Fruit fly (Drosophila melanogaster) whole organism, pupa: Measurements from ENCODE around the gene CG31787.

Experiments
- CG10348 ChIP-seq: fragments of 200-800 bp; sonication (Bioruptor generic); IDR thresholded peaks from 2 replicates; pipeline ENCODE4 v1.3.6; 2022; ENCODE audit warnings: missing biosample characterization, missing genetic modification characterization
- CG12605 ChIP-seq: fragments of 200-800 bp; sonication (Bioruptor generic); IDR thresholded peaks from 2 replicates; pipeline ENCODE4 v1.3.6; 2022; ENCODE audit warnings: missing biosample characterization, missing genetic modification characterization
- CG13204 ChIP-seq: fragments of 200-800 bp; sonication (Bioruptor generic); optimal IDR thresholded peaks from 2 replicates; lab custom pipeline; 2018; ENCODE audit warnings: missing biosample characterization, mild to moderate bottlenecking, missing genetic modification characterization, moderate library complexity
- CG14655 ChIP-seq: fragments of 200-800 bp; sonication (Bioruptor generic); optimal IDR thresholded peaks from 3 replicates; lab custom pipeline; 2017; ENCODE audit warnings: mild to moderate bottlenecking, missing biosample characterization, missing genetic modification reagents, missing genetic modification characterization
- CG15710 ChIP-seq: fragments of 200-800 bp; sonication (Bioruptor generic); optimal IDR thresholded peaks from 2 replicates; lab custom pipeline; 2018; ENCODE audit warnings: missing biosample characterization, mild to moderate bottlenecking, missing genetic modification characterization, moderate library complexity
- CG17806 ChIP-seq: fragments of 200-800 bp; sonication (Bioruptor generic); optimal IDR thresholded peaks from 2 replicates; lab custom pipeline; 2018; ENCODE audit warnings: missing biosample characterization, mild to moderate bottlenecking, missing genetic modification characterization, moderate library complexity
- CG32121 ChIP-seq: fragments of 200-800 bp; sonication (Bioruptor generic); IDR thresholded peaks from 2 replicates; pipeline ENCODE4 v1.3.6; 2022; ENCODE audit warnings: missing biosample characterization, missing genetic modification characterization
- CG34367 ChIP-seq: fragments of 200-800 bp; sonication (Bioruptor generic); optimal IDR thresholded peaks from 2 replicates; lab custom pipeline; 2018; ENCODE audit warnings: missing biosample characterization, mild to moderate bottlenecking, missing genetic modification characterization
- CG4496 ChIP-seq: fragments of 200-800 bp; sonication (Bioruptor generic); IDR thresholded peaks from 3 replicates; pipeline ENCODE4 v1.3.6; 2022; ENCODE audit warnings: missing biosample characterization, missing genetic modification characterization
- CG8159 ChIP-seq: fragments of 200-800 bp; sonication (Bioruptor generic); optimal IDR thresholded peaks from 3 replicates; lab custom pipeline; 2018; ENCODE audit warnings: missing biosample characterization, mild to moderate bottlenecking, missing genetic modification characterization, moderate library complexity
- CG8301 ChIP-seq: fragments of 200-800 bp; sonication (Bioruptor generic); optimal IDR thresholded peaks from 2 replicates; lab custom pipeline; 2018; ENCODE audit warnings: missing biosample characterization, mild to moderate bottlenecking, missing genetic modification characterization
- CG9948 ChIP-seq: fragments of 200-800 bp; sonication (Bioruptor generic); optimal IDR thresholded peaks from 2 replicates; lab custom pipeline; 2018; ENCODE audit warnings: missing biosample characterization, mild to moderate bottlenecking, missing genetic modification characterization, moderate library complexity
- D1 ChIP-seq: fragments of 200-800 bp; sonication (Bioruptor generic); optimal IDR thresholded peaks from 2 replicates; lab custom pipeline; 2018; ENCODE audit warnings: missing biosample characterization, mild to moderate bottlenecking, missing genetic modification characterization, moderate library complexity
- EcR ChIP-seq: fragments of 200-800 bp; sonication (Bioruptor generic); optimal IDR thresholded peaks from 3 replicates; lab custom pipeline; 2019; ENCODE audit warnings: missing biosample characterization, missing genetic modification characterization, mild to moderate bottlenecking, moderate library complexity, missing genetic modification reagents
- Ets98B ChIP-seq: fragments of 200-800 bp; sonication (Bioruptor generic); IDR thresholded peaks from 2 replicates; pipeline ENCODE4 v1.3.6; 2022; ENCODE audit warnings: missing biosample characterization, missing genetic modification characterization
- Pif1A ChIP-seq: fragments of 200-800 bp; sonication (Bioruptor generic); optimal IDR thresholded peaks from 3 replicates; lab custom pipeline; 2016; ENCODE audit warnings: missing biosample characterization, missing genetic modification characterization
- Pif1B ChIP-seq: fragments of 200-800 bp; sonication (Bioruptor generic); optimal IDR thresholded peaks from 3 replicates; lab custom pipeline; 2016; ENCODE audit warnings: missing biosample characterization, missing genetic modification characterization
- Snoo ChIP-seq: fragments of 200-800 bp; sonication (Bioruptor generic); optimal IDR thresholded peaks from 3 replicates; lab custom pipeline; 2017; ENCODE audit warnings: missing biosample characterization, mild to moderate bottlenecking, missing genetic modification characterization, inconsistent platforms
- fd96Ca ChIP-seq: fragments of 200-800 bp; sonication (Bioruptor generic); IDR thresholded peaks from 3 replicates; pipeline ENCODE4 v1.3.6; 2022; ENCODE audit warnings: missing biosample characterization, missing genetic modification characterization
- gl ChIP-seq: fragments of 200-800 bp; sonication (Bioruptor generic); optimal IDR thresholded peaks from 2 replicates; lab custom pipeline; 2018; ENCODE audit warnings: missing biosample characterization, mild to moderate bottlenecking, missing genetic modification characterization
- rn ChIP-seq: fragments of 200-800 bp; sonication (Bioruptor generic); IDR thresholded peaks from 2 replicates; pipeline ENCODE4 v1.3.6; 2022; ENCODE audit warnings: missing biosample characterization, missing genetic modification characterization

The CG31787 gene

DNA sequence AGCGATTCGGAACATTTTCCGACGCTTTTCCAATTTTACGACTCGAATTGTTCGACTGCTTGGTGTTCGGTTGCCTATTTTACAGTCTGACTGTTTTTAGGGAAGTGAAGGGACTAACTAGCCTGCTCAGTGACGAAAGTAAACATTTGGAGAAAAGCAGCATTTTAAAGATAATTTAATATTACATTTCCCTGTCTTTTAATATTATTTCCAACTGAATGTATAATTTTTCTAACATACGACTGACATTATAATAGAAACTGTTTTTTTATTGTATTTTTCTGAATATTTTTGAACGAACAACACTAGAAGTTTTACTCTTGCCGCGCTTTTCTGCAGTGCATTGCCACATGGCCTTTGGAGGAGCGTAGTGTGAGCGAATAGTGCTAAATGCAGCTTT lies at the start of gene CG31787:
Gene CG31787 (minus strand): TSS at position 101 of the 400 bp plus-strand sequence.
- TF ChIP-seq Snoo (tag; lab: Kevin White, UChicago), result no peak
- no peak for TF ChIP-seq CG13204 (GFP tag; lab: Kevin White, UChicago)
- TF ChIP-seq EcR (GFP tag; lab: Kevin White, UChicago), result no peak
- TF ChIP-seq CG8159 (tag; lab: Kevin White, UChicago), result no peak
- no peak for TF ChIP-seq fd96Ca
- no peak for TF ChIP-seq gl (tag; lab: Kevin White, UChicago)
- no peak for TF ChIP-seq rn (GFP tag; lab: Robert Waterston, UW)
- TF ChIP-seq CG14655 (GFP tag; lab: Kevin White, UChicago), result no peak
- no peak for TF ChIP-seq CG34367 (tag; lab: Kevin White, UChicago)
- TF ChIP-seq CG10348, result no peak
- TF ChIP-seq Ets98B (GFP tag; lab: Robert Waterston, UW), result no peak
- no peak for TF ChIP-seq CG8301

DNA sequence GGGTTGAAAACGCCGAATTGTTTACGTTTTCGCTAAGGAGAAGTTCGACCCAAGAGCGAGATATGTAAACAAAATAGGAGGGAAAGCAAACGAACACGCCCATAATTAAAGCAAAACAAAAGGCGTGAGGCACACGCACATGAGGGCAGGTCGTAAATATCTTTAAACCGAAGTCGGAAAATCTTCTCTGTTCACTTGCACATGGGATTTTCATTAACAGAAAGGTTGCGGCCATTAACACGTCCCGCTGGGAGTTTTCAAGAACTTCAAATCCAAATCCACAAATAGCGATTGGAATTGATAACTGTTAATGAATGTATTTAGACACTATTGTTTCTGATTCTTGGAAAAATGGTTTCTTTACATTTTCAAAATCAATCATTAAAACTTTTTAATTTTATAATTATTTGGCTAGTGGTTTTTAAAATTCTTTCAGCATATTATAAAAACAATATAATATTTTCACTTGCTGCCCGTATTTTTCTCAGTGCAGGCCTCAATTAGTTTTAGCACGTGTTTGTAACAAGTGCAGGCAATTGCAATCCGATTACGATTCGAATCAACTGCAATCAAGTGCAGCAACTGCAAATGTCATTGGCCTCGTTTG lies 48.4 kb upstream of the CG31787 start:
- TF ChIP-seq CG14655 (GFP tag; lab: Kevin White, UChicago) (peak; percentile 36), rn (GFP tag; lab: Robert Waterston, UW) (no peak), CG8301 (peak; percentile 5), Pif1B (GFP tag; lab: Kevin White, UChicago) (no peak), CG32121 (GFP tag; lab: Robert Waterston, UW) (no peak)

DNA sequence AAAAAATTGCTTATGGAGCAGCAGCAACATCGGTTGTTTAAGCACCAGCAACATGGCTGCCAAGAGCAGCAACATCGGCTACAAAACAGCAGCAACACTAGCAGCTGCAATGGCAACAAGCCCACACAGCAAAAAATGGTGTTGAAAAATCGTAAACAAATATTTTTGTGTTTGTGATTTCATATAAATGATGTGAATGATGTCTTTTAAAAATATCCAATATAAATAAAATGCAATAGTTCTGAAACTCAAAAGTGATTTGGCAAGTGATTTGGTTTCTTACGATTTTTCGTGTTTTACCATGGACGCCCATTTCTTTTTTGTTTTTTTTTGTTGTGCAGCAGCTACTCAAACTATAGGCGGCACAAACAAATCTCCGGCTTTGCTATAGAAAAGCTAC lies 46.1 kb upstream of the CG31787 start:
- TF ChIP-seq CG8301 (peak; percentile 65), CG32121 (GFP tag; lab: Robert Waterston, UW) (peak; percentile 67), CG4496 (GFP tag; lab: Robert Waterston, UW) (peak; percentile 76), CG17806 (tag; lab: Kevin White, UChicago) (peak; percentile 21), CG9948 (tag; lab: Kevin White, UChicago) (peak; percentile 23), gl (tag; lab: Kevin White, UChicago) (no peak), Ets98B (GFP tag; lab: Robert Waterston, UW) (peak; percentile 71), CG34367 (tag; lab: Kevin White, UChicago) (peak; percentile 4), CG14655 (GFP tag; lab: Kevin White, UChicago) (peak; percentile 61), CG8159 (tag; lab: Kevin White, UChicago) (no peak), CG12605 (no peak), fd96Ca (0 out of 3 replicates have a peak, but pooled peaks have one; percentile 22), Pif1B (GFP tag; lab: Kevin White, UChicago) (peak; percentile 3)

DNA sequence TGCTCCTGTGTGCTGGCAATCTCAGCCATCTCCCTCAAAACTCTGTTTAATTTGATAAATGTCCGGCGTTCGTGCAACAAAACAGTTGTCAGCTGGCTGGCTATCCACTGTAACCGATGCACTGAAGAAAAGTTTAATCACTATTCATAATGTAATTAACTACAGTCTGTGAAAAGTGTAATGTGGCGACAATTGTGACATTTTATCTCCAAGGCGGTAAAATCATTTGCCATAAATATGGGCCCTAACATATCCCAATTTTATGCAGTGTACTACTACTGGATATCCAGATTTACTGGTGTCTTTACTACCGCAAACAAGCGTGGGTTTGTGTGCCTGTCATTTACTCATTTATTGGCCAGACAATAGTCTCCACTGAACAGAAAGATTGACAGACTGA lies 43.2 kb upstream of the CG31787 start:
- TF ChIP-seq fd96Ca (peak; percentile 88), CG8301 (peak; percentile 77), CG34367 (tag; lab: Kevin White, UChicago) (peak; percentile 21), CG9948 (tag; lab: Kevin White, UChicago) (peak; percentile 58), gl (tag; lab: Kevin White, UChicago) (no peak), CG13204 (GFP tag; lab: Kevin White, UChicago) (no peak), EcR (GFP tag; lab: Kevin White, UChicago) (no peak), CG17806 (tag; lab: Kevin White, UChicago) (peak; percentile 60), CG15710 (tag; lab: Kevin White, UChicago) (peak; percentile 44), CG4496 (GFP tag; lab: Robert Waterston, UW) (peak; percentile 91), CG8159 (tag; lab: Kevin White, UChicago) (peak; percentile 44), D1 (tag; lab: Kevin White, UChicago) (no peak), CG14655 (GFP tag; lab: Kevin White, UChicago) (peak; percentile 76), Pif1A (GFP tag; lab: Kevin White, UChicago) (peak; percentile 62), CG32121 (GFP tag; lab: Robert Waterston, UW) (peak; percentile 71), CG12605 (peak; percentile 35; the same call in 1 of the 2 replicates), CG10348 (no peak), Ets98B (GFP tag; lab: Robert Waterston, UW) (peak; percentile 71), Pif1B (GFP tag; lab: Kevin White, UChicago) (peak; percentile 24), rn (GFP tag; lab: Robert Waterston, UW) (peak; percentile 71), Snoo (tag; lab: Kevin White, UChicago) (peak; percentile 29)

DNA sequence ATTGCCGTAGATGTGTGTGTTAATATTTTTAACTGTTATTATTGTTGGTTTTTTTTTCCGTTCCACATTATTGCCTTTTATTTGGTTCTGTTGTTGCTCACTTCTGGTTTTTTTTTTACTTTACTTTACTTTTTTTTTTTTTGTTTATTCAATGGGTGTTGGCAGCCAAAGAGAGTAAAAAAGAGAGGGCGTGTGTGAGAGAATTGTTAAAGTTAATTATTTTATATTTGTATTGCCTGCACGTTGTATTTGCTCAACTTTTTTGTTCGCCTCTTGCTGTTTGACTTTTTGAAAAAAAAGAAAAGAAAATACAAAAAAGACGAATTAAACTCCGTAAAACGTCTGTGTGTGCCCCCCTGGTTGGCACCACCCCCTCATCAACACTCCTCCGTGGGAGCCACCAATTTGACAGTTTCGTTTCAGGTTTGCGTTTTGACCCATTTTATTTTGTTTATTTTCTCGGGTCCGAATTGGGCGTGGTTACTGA lies 42.1 kb upstream of the CG31787 start:
- TF ChIP-seq CG13204 (GFP tag; lab: Kevin White, UChicago) (peak; percentile 83), rn (GFP tag; lab: Robert Waterston, UW) (no peak; the same call in none of the 2 replicates), Pif1B (GFP tag; lab: Kevin White, UChicago) (peak; percentile 90), D1 (tag; lab: Kevin White, UChicago) (peak; percentile 27), CG12605 (peak; percentile 83; the same call in 1 of the 2 replicates), fd96Ca (peak; percentile 63; the same call in 1 of the 3 replicates), CG8301 (no peak), CG4496 (GFP tag; lab: Robert Waterston, UW) (peak; percentile 83), CG34367 (tag; lab: Kevin White, UChicago) (peak; percentile 87), CG17806 (tag; lab: Kevin White, UChicago) (peak; percentile 78), Pif1A (GFP tag; lab: Kevin White, UChicago) (peak; percentile 89), CG8159 (tag; lab: Kevin White, UChicago) (peak; percentile 86), CG14655 (GFP tag; lab: Kevin White, UChicago) (peak; percentile 30), CG10348 (no peak; the same call in 1 of the 2 replicates), CG32121 (GFP tag; lab: Robert Waterston, UW) (peak; percentile 69), Ets98B (GFP tag; lab: Robert Waterston, UW) (peak; percentile 62), CG15710 (tag; lab: Kevin White, UChicago) (peak; percentile 84), EcR (GFP tag; lab: Kevin White, UChicago) (no peak), gl (tag; lab: Kevin White, UChicago) (peak; percentile 86), Snoo (tag; lab: Kevin White, UChicago) (peak; percentile 79), CG9948 (tag; lab: Kevin White, UChicago) (peak; percentile 70)
